Worm (Caenorhabditis elegans) whole organism, mixed stage, embryonic: ENCODE measurements around the gene R144.12.

ENCODE experiments used
- M03D4.4 ChIP-seq: sonication (generic microtip); optimal IDR thresholded peaks from 2 replicates; lab custom pipeline; 2017; ENCODE audit warnings: mild to moderate bottlenecking, missing genetic modification characterization, missing compliant biosample characterization
- bed-3 ChIP-seq: fragments of 200-800 bp; sonication (Bioruptor generic); optimal IDR thresholded peaks from 3 replicates; lab custom pipeline; 2018; ENCODE audit warnings: mild to moderate bottlenecking, missing genetic modification characterization, moderate library complexity, missing compliant biosample characterization
- blmp-1 ChIP-seq: fragments of 150-350 bp; optimal IDR thresholded peaks from 2 replicates; lab custom pipeline; 2014; ENCODE audit warnings: missing biosample characterization, missing genetic modification characterization
- ceh-39 ChIP-seq: fragments of 150-350 bp; optimal IDR thresholded peaks from 2 replicates; lab custom pipeline; 2014; ENCODE audit warnings: missing biosample characterization, missing genetic modification characterization
- ceh-43 ChIP-seq: fragments of 200-800 bp; sonication (Bioruptor generic); optimal IDR thresholded peaks from 2 replicates; lab custom pipeline; 2018; ENCODE audit warnings: mild to moderate bottlenecking, missing genetic modification characterization, moderate library complexity, missing compliant biosample characterization
- ceh-83 ChIP-seq: fragments of 200-800 bp; sonication (Bioruptor generic); optimal IDR thresholded peaks from 2 replicates; lab custom pipeline; 2018; ENCODE audit warnings: mild to moderate bottlenecking, missing genetic modification characterization, missing compliant biosample characterization
- ces-1 ChIP-seq: fragments of 150-350 bp; optimal IDR thresholded peaks from 2 replicates; lab custom pipeline; 2014; ENCODE audit warnings: missing biosample characterization, missing genetic modification reagents, missing genetic modification characterization
- cnd-1 ChIP-seq: fragments of 200-800 bp; sonication (Bioruptor generic); optimal IDR thresholded peaks from 2 replicates; lab custom pipeline; 2018; ENCODE audit warnings: mild to moderate bottlenecking, missing genetic modification characterization, missing compliant biosample characterization
- drap-1 ChIP-seq: fragments of 200-800 bp; sonication (Bioruptor generic); optimal IDR thresholded peaks from 3 replicates; lab custom pipeline; 2018; ENCODE audit warnings: mild to moderate bottlenecking, missing genetic modification characterization, missing compliant biosample characterization
- elt-1 ChIP-seq: sonication (generic microtip); optimal IDR thresholded peaks from 2 replicates; lab custom pipeline; 2017; ENCODE audit warnings: missing genetic modification characterization, mild to moderate bottlenecking, missing compliant biosample characterization, antibody characterized with exemption, moderate library complexity, borderline replicate concordance; ENCODE audit not compliant: insufficient read depth
- elt-3 ChIP-seq: fragments of 150-350 bp; optimal IDR thresholded peaks from 2 replicates; lab custom pipeline; 2014; ENCODE audit warnings: missing biosample characterization, missing genetic modification characterization
- flh-1 ChIP-seq: fragments of 200-800 bp; sonication (Bioruptor generic); optimal IDR thresholded peaks from 2 replicates; lab custom pipeline; 2018; ENCODE audit warnings: mild to moderate bottlenecking, missing genetic modification characterization, moderate library complexity, missing compliant biosample characterization
- ham-2 ChIP-seq: fragments of 200-800 bp; sonication (Bioruptor generic); optimal IDR thresholded peaks from 2 replicates; lab custom pipeline; 2018; ENCODE audit warnings: mild to moderate bottlenecking, missing genetic modification characterization, missing compliant biosample characterization
- hlh-1 ChIP-seq: fragments of 150-350 bp; optimal IDR thresholded peaks from 2 replicates; lab custom pipeline; 2014; ENCODE audit warnings: missing biosample characterization, missing genetic modification reagents, missing genetic modification characterization
- lin-13 ChIP-seq: fragments of 150-350 bp; optimal IDR thresholded peaks from 2 replicates; lab custom pipeline; 2014; ENCODE audit warnings: missing biosample characterization, missing genetic modification characterization
- lin-32 ChIP-seq: fragments of 200-800 bp; sonication (Bioruptor generic); optimal IDR thresholded peaks from 2 replicates; lab custom pipeline; 2018; ENCODE audit warnings: mild to moderate bottlenecking, missing genetic modification characterization, missing compliant biosample characterization
- lsy-2 ChIP-seq: fragments of 150-350 bp; optimal IDR thresholded peaks from 2 replicates; lab custom pipeline; 2014; ENCODE audit warnings: missing biosample characterization, missing genetic modification characterization
- mab-5 ChIP-seq: fragments of 150-350 bp; optimal IDR thresholded peaks from 2 replicates; lab custom pipeline; 2014; ENCODE audit warnings: missing biosample characterization, missing genetic modification characterization
- mep-1 ChIP-seq: fragments of 150-350 bp; optimal IDR thresholded peaks from 2 replicates; lab custom pipeline; 2017; ENCODE audit warnings: missing biosample characterization, missing genetic modification reagents, missing genetic modification characterization, inconsistent platforms
- mls-2 ChIP-seq: sonication (generic microtip); optimal IDR thresholded peaks from 2 replicates; lab custom pipeline; 2016; ENCODE audit warnings: mild to moderate bottlenecking, missing genetic modification characterization, moderate library complexity, missing compliant biosample characterization
- nhr-12 ChIP-seq: fragments of 150-350 bp; optimal IDR thresholded peaks from 2 replicates; lab custom pipeline; 2014; ENCODE audit warnings: missing biosample characterization, missing genetic modification characterization
- nhr-2 ChIP-seq: fragments of 150-350 bp; optimal IDR thresholded peaks from 2 replicates; lab custom pipeline; 2014; ENCODE audit warnings: missing biosample characterization, missing genetic modification characterization
- nhr-237 ChIP-seq: fragments of 150-350 bp; optimal IDR thresholded peaks from 2 replicates; lab custom pipeline; 2014; ENCODE audit warnings: missing biosample characterization, missing genetic modification characterization
- nhr-28 ChIP-seq: fragments of 150-350 bp; optimal IDR thresholded peaks from 2 replicates; lab custom pipeline; 2014; ENCODE audit warnings: missing biosample characterization, missing genetic modification characterization
- nhr-76 ChIP-seq: sonication (generic microtip); optimal IDR thresholded peaks from 2 replicates; lab custom pipeline; 2017; ENCODE audit warnings: missing biosample characterization, missing genetic modification characterization
- pha-4 ChIP-seq: fragments of 150-350 bp; optimal IDR thresholded peaks from 2 replicates; lab custom pipeline; 2018; ENCODE audit warnings: missing biosample characterization, missing genetic modification reagents, missing genetic modification characterization
- sem-2 ChIP-seq: fragments of 200-800 bp; sonication (Bioruptor generic); optimal IDR thresholded peaks from 2 replicates; lab custom pipeline; 2018; ENCODE audit warnings: mild to moderate bottlenecking, missing genetic modification characterization, missing compliant biosample characterization
- snpc-4 ChIP-seq: fragments of 150-350 bp; optimal IDR thresholded peaks from 2 replicates; lab custom pipeline; 2014; ENCODE audit warnings: missing biosample characterization, missing genetic modification characterization
- sptf-1 ChIP-seq: sonication (generic microtip); optimal IDR thresholded peaks from 2 replicates; lab custom pipeline; 2017; ENCODE audit warnings: mild to moderate bottlenecking, missing genetic modification characterization, moderate library complexity, missing compliant biosample characterization
- tbx-8 ChIP-seq: fragments of 200-800 bp; sonication (Bioruptor generic); optimal IDR thresholded peaks from 2 replicates; lab custom pipeline; 2018; ENCODE audit warnings: mild to moderate bottlenecking, missing genetic modification characterization, moderate library complexity, missing compliant biosample characterization
- unc-120 ChIP-seq: sonication (generic microtip); optimal IDR thresholded peaks from 2 replicates; lab custom pipeline; 2017; ENCODE audit warnings: missing genetic modification characterization, missing compliant biosample characterization; ENCODE audit not compliant: poor library complexity, severe bottlenecking
- unc-39 ChIP-seq: fragments of 150-350 bp; optimal IDR thresholded peaks from 2 replicates; lab custom pipeline; 2014; ENCODE audit warnings: missing biosample characterization, missing genetic modification characterization
- unc-62 ChIP-seq: fragments of 150-350 bp; optimal IDR thresholded peaks from 2 replicates; lab custom pipeline; 2014; ENCODE audit warnings: missing biosample characterization, missing genetic modification reagents, missing genetic modification characterization
- zip-8 ChIP-seq: fragments of 150-350 bp; optimal IDR thresholded peaks from 2 replicates; lab custom pipeline; 2014; ENCODE audit warnings: missing biosample characterization, missing genetic modification characterization
- ztf-11 ChIP-seq: fragments of 150-350 bp; optimal IDR thresholded peaks from 2 replicates; lab custom pipeline; 2014; ENCODE audit warnings: missing biosample characterization, missing genetic modification characterization

R144.12 gene

ce11 chrIII:5021689-5022088 is 14.9 kb upstream of the R144.12 start, which contains the start of gene R144.3:
R144.3 (plus strand) TSS chrIII:5021989.
- TF ChIP-seq sptf-1: no peak
- TF ChIP-seq M03D4.4 (tag; lab: Kevin White, UChicago): no peak
- no peak for TF ChIP-seq snpc-4 (tag; lab: Kevin White, UChicago)
- no peak for TF ChIP-seq hlh-1
- no peak for TF ChIP-seq mab-5 (tag; lab: Kevin White, UChicago)
- no peak for TF ChIP-seq elt-1 (tag; lab: Kevin White, UChicago)
- no peak for TF ChIP-seq nhr-2 (tag; lab: Kevin White, UChicago)
- TF ChIP-seq unc-120 (tag; lab: Kevin White, UChicago): no peak
- no peak for TF ChIP-seq unc-62 (GFP tag; lab: Kevin White, UChicago)
- TF ChIP-seq drap-1: no peak
- TF ChIP-seq blmp-1 (tag; lab: Kevin White, UChicago): no peak
- no peak for TF ChIP-seq tbx-8 (GFP tag; lab: Kevin White, UChicago)
- TF ChIP-seq ham-2 (GFP tag; lab: Kevin White, UChicago): no peak
- no peak for TF ChIP-seq unc-39 (tag; lab: Kevin White, UChicago)
- no peak for TF ChIP-seq nhr-237 (tag; lab: Kevin White, UChicago)
- TF ChIP-seq, all 35 proteins: peak for 0

DNA sequence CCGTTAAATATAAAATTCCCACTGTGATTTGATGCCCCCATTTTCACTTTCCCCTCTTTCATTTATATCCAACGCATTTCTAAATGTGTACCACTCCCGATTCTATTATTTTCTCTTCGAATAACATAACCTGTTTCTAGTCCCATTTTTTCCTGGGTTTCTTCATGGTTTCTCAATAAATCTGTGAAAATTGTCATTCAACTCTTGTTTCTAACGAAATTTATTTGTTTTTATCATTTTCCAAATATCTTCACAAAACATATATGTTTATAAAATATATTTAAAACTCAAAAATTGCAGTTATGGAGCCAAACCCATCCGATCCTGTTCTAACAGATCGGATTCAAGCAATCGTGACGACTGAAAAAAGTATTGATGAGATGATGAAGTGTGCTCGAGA is 14.1 kb upstream of the R144.12 start, which contains the start of gene mdt-11:
Gene mdt-11 (plus strand): TSS at position 301 of the 400 bp plus-strand sequence.
- TF ChIP-seq nhr-12: no peak
- TF ChIP-seq ces-1 (GFP tag; lab: Kevin White, UChicago): no peak
- no peak for TF ChIP-seq nhr-28
- TF ChIP-seq elt-3 (tag; lab: Kevin White, UChicago): no peak
- TF ChIP-seq, all 35 proteins: peak for 0

- TF ChIP-seq sem-2 (GFP tag; lab: Kevin White, UChicago): peak; percentile 8
- TF ChIP-seq snpc-4 (tag; lab: Kevin White, UChicago): no peak
- TF ChIP-seq bed-3: no peak
- peak; percentile 47 for TF ChIP-seq unc-62 (GFP tag; lab: Kevin White, UChicago)
- peak; percentile 51 for TF ChIP-seq ces-1 (GFP tag; lab: Kevin White, UChicago)
- peak; percentile 84 for TF ChIP-seq M03D4.4 (tag; lab: Kevin White, UChicago)
- TF ChIP-seq tbx-8 (GFP tag; lab: Kevin White, UChicago): peak; percentile 4
- TF ChIP-seq nhr-2 (tag; lab: Kevin White, UChicago): no peak
- peak; percentile 98 for TF ChIP-seq pha-4 (tag; lab: Kevin White, UChicago)
- TF ChIP-seq unc-39 (tag; lab: Kevin White, UChicago): peak; percentile 61
- TF ChIP-seq flh-1 (GFP tag; lab: Kevin White, UChicago): no peak
- peak; percentile 75 for TF ChIP-seq unc-120 (tag; lab: Kevin White, UChicago)
- TF ChIP-seq mab-5 (tag; lab: Kevin White, UChicago): peak; percentile 38
- peak; percentile 98 for TF ChIP-seq mep-1
- peak; percentile 17 for TF ChIP-seq nhr-76 (tag; lab: Kevin White, UChicago)
- TF ChIP-seq lin-32: peak; percentile 32
- peak; percentile 93 for TF ChIP-seq ham-2 (GFP tag; lab: Kevin White, UChicago)
- TF ChIP-seq hlh-1: peak; percentile 54
- no peak for TF ChIP-seq zip-8 (tag; lab: Kevin White, UChicago)
- peak; percentile 87 for TF ChIP-seq mls-2 (tag; lab: Kevin White, UChicago)
- TF ChIP-seq lin-13: peak; percentile 99
- TF ChIP-seq nhr-28: peak; percentile 49
- TF ChIP-seq nhr-237 (tag; lab: Kevin White, UChicago): peak; percentile 95
- peak; percentile 90 for TF ChIP-seq lsy-2 (tag; lab: Kevin White, UChicago)
- TF ChIP-seq drap-1: peak; percentile 88
- TF ChIP-seq cnd-1 (tag; lab: Kevin White, UChicago): peak; percentile 77
- peak; percentile 88 for TF ChIP-seq ztf-11 (tag; lab: Kevin White, UChicago)
- TF ChIP-seq ceh-43 (GFP tag; lab: Kevin White, UChicago): peak; percentile 61
- TF ChIP-seq ceh-39 (tag; lab: Kevin White, UChicago): peak; percentile 64
- peak; percentile 67 for TF ChIP-seq nhr-12
- peak; percentile 63 for TF ChIP-seq elt-1 (tag; lab: Kevin White, UChicago)
- peak; percentile 69 for TF ChIP-seq ceh-83 (GFP tag; lab: Kevin White, UChicago)
- peak; percentile 32 for TF ChIP-seq elt-3 (tag; lab: Kevin White, UChicago)
- peak; percentile 93 for TF ChIP-seq sptf-1
- peak; percentile 25 for TF ChIP-seq blmp-1 (tag; lab: Kevin White, UChicago)
- TF ChIP-seq, all 35 proteins: peak for 30
Observed at ce11 chrIII:5018116-5018689, 11.4 kb upstream of the R144.12 start, which contains the start of gene wip-1. wip-1 (plus strand) TSS chrIII:5018639.
